Fruit fly (Drosophila melanogaster): ENCODE measurements around the gene BI-1.

BI-1 gene

dm6 chr3L:8295227-8295626 lies 13.5 kb downstream of the BI-1 start, which contains the start of gene CG7201 (continued):
- TF ChIP-seq Dref (GFP tag; IDR thresholded peaks at IDR 0.05) (no peak), CG6175 (GFP tag; IDR thresholded peaks at IDR 0.05) (no peak), ara (GFP tag; IDR thresholded peaks at IDR 0.05) (no peak), Oaz (GFP tag; IDR thresholded peaks at IDR 0.05) (no peak), Myb (GFP tag; optimal IDR thresholded peaks at IDR 0.05) (no peak)

dm6 chr3L:8289336-8290258 lies 19.1 kb downstream of the BI-1 start, which contains the start of gene cert:
cert (minus strand) TSS chr3L:8289870.
- peak; percentile 10 for TF ChIP-seq CG13624 (GFP tag; optimal IDR thresholded peaks at IDR 0.05)
- peak; percentile 46 for TF ChIP-seq gfzf (GFP tag; optimal IDR thresholded peaks at IDR 0.05)
- no peak for TF ChIP-seq CG3726 (GFP tag; IDR thresholded peaks at IDR 0.05)
- TF ChIP-seq TFAM (GFP tag; optimal IDR thresholded peaks at IDR 0.05), result no peak
- peak; percentile 22 to 64 for TF ChIP-seq tll (GFP tag; optimal IDR thresholded peaks at IDR 0.05)
- TF ChIP-seq CG2712 (tag; optimal IDR thresholded peaks at IDR 0.05), result peak; percentile 17
- TF ChIP-seq MBD-R2 (GFP tag; IDR thresholded peaks at IDR 0.05), result peak; percentile 71
- peak; percentile 36; the same call in 1 of the 2 replicates for TF ChIP-seq stc (GFP tag; IDR thresholded peaks at IDR 0.05)
- TF ChIP-seq Meics (GFP tag; optimal IDR thresholded peaks at IDR 0.05), result peak; percentile 2
- TF ChIP-seq CG1529 (GFP tag; optimal IDR thresholded peaks at IDR 0.05), result no peak
- TF ChIP-seq tin (GFP tag; optimal IDR thresholded peaks at IDR 0.05), result peak; percentile 21
- peak; percentile 67 for TF ChIP-seq exex (tag; optimal IDR thresholded peaks at IDR 0.05)
- peak; percentile 36 for TF ChIP-seq CG12391 (tag; optimal IDR thresholded peaks at IDR 0.05)
- TF ChIP-seq CG10979 (tag; optimal IDR thresholded peaks at IDR 0.05), result no peak
- no peak for TF ChIP-seq ap (GFP tag; IDR thresholded peaks at IDR 0.05)
- peak; percentile 33 for TF ChIP-seq NC2β (GFP tag; optimal IDR thresholded peaks at IDR 0.05)
- TF ChIP-seq ind (GFP tag; optimal IDR thresholded peaks at IDR 0.05), result peak; percentile 10
- peak; percentile 65 for TF ChIP-seq Ets97D (GFP tag; optimal IDR thresholded peaks at IDR 0.05)
- no peak for TF ChIP-seq CG12942 (GFP tag; optimal IDR thresholded peaks at IDR 0.05)
- peak; percentile 33 for TF ChIP-seq CG13775 (GFP tag; optimal IDR thresholded peaks at IDR 0.05)
- TF ChIP-seq CG8359 (GFP tag; optimal IDR thresholded peaks at IDR 0.05; ENCODE audit: borderline replicate concordance), result no peak
- no peak for TF ChIP-seq pros (GFP tag; optimal IDR thresholded peaks at IDR 0.05)
- peak; percentile 54; the same call in 1 of the 2 replicates for TF ChIP-seq slbo (GFP tag; IDR thresholded peaks at IDR 0.05)
- TF ChIP-seq CG34422 (GFP tag; IDR thresholded peaks at IDR 0.05), result peak; percentile 81; the same call in 2 of the 3 replicates
- peak; percentile 17 for TF ChIP-seq CG33213 (GFP tag; optimal IDR thresholded peaks at IDR 0.05)
- peak; percentile 6 for TF ChIP-seq HmgD (GFP tag; optimal IDR thresholded peaks at IDR 0.05)
- TF ChIP-seq oc (tag; optimal IDR thresholded peaks at IDR 0.05), result no peak
- TF ChIP-seq jing (GFP tag; optimal IDR thresholded peaks at IDR 0.05), result no peak
- TF ChIP-seq tx (GFP tag; optimal IDR thresholded peaks at IDR 0.05), result peak; percentile 26
- TF ChIP-seq Xbp1 (GFP tag; optimal IDR thresholded peaks at IDR 0.05), result peak; percentile 18
- TF ChIP-seq Dbx (GFP tag; IDR thresholded peaks at IDR 0.05), result peak; percentile 36; the same call in 1 of the 3 replicates
- TF ChIP-seq ATbp (GFP tag; optimal IDR thresholded peaks at IDR 0.05), result no peak
- peak; percentile 38 for TF ChIP-seq CG1603 (tag; optimal IDR thresholded peaks at IDR 0.05)
- peak; percentile 10 for TF ChIP-seq CG12104 (GFP tag; optimal IDR thresholded peaks at IDR 0.05)
- TF ChIP-seq nom (GFP tag; optimal IDR thresholded peaks at IDR 0.05), result peak; percentile 26
- TF ChIP-seq stwl (tag; optimal IDR thresholded peaks at IDR 0.05), result peak; percentile 89
- TF ChIP-seq Hmr (GFP tag; optimal IDR thresholded peaks at IDR 0.05), result peak; percentile 19
- TF ChIP-seq Bgb (GFP tag; IDR thresholded peaks at IDR 0.05; ENCODE audit: partially characterized antibody), result peak; percentile 90
- TF ChIP-seq lbe (GFP tag; optimal IDR thresholded peaks at IDR 0.05), result peak; percentile 61
- peak; percentile 70 for TF ChIP-seq nmo (GFP tag; optimal IDR thresholded peaks at IDR 0.05)
- TF ChIP-seq mirr (GFP tag; optimal IDR thresholded peaks at IDR 0.05), result peak; percentile 31
- TF ChIP-seq Fer1 (GFP tag; optimal IDR thresholded peaks at IDR 0.05), result peak; percentile 44
